Fruit fly (Drosophila melanogaster): Measurements from ENCODE around the gene PolE1.

PolE1 gene

DNA sequence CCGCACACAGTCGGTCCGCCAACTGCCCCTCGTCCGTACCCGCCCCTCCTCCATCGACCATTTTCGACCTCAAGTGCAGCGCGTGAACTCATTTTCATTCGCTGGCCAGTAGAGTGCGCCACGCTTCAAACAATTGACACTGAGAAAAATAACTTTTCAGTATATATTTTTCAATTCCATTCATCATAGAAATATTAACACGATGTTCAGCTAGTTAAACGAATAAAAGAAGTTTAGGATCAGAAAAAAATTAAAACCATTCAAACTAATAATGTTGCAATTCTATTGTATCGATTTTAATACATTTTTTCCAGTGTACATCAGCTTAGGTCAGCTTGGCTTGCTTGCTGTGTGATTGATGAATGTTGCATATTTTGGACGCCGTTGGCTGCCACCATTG, 39.0 kb downstream of the PolE1 start (continued):
- TF ChIP-seq Blimp-1 (GFP tag; optimal IDR thresholded peaks at IDR 0.05) (peak; percentile 69), Hand (GFP tag; optimal IDR thresholded peaks at IDR 0.05) (no peak), CG15073 (GFP tag; optimal IDR thresholded peaks at IDR 0.05) (no peak), Abd-B (GFP tag; optimal IDR thresholded peaks at IDR 0.05) (peak; percentile 6), insv (GFP tag; optimal IDR thresholded peaks at IDR 0.05) (no peak), NC2β (GFP tag; optimal IDR thresholded peaks at IDR 0.05) (no peak), CG9817 (tag; optimal IDR thresholded peaks at IDR 0.05) (peak; percentile 4), Dek (tag; optimal IDR thresholded peaks at IDR 0.05) (peak; percentile 9), Stat92E (GFP tag; optimal IDR thresholded peaks at IDR 0.05) (no peak), CG6689 (GFP tag; IDR thresholded peaks at IDR 0.05) (0 out of 2 replicates have a peak, but pooled peaks have one; percentile 28), CG6254 (GFP tag; optimal IDR thresholded peaks at IDR 0.05) (peak; percentile 28), pan (optimal IDR thresholded peaks at IDR 0.05) (no peak), pan (GFP tag; optimal IDR thresholded peaks at IDR 0.05 in 1 of 2, IDR thresholded peaks at IDR 0.05 in 1 of 2) (peak in 1 of 2 experiments; percentile 13), CG34376 (GFP tag; optimal IDR thresholded peaks at IDR 0.05) (no peak), CG4424 (GFP tag; optimal IDR thresholded peaks at IDR 0.05) (peak; percentile 32), CG7556 (GFP tag; optimal IDR thresholded peaks at IDR 0.05) (peak; percentile 32), CG2202 (tag; optimal IDR thresholded peaks at IDR 0.05) (no peak), trh (GFP tag; optimal IDR thresholded peaks at IDR 0.05) (no peak), CG31441 (GFP tag; IDR thresholded peaks at IDR 0.05) (peak; percentile 46), CTCF (GFP tag; optimal IDR thresholded peaks at IDR 0.05) (peak; percentile 68), zfh1 (GFP tag; IDR thresholded peaks at IDR 0.05) (peak; percentile 17; the same call in 1 of the 3 replicates), phol (tag; optimal IDR thresholded peaks at IDR 0.05) (peak; percentile 74), eve (GFP tag; optimal IDR thresholded peaks at IDR 0.05) (peak in 1 of 2 experiments; percentile 64), unpg (GFP tag; optimal IDR thresholded peaks at IDR 0.05) (peak; percentile 74), Eip74EF (GFP tag; optimal IDR thresholded peaks at IDR 0.05) (peak in 1 of 2 experiments; percentile 39), CG15479 (GFP tag; optimal IDR thresholded peaks at IDR 0.05) (no peak), ems (GFP tag; optimal IDR thresholded peaks at IDR 0.05) (no peak), Hmr (GFP tag; optimal IDR thresholded peaks at IDR 0.05) (no peak), bsh (GFP tag; optimal IDR thresholded peaks at IDR 0.05) (peak in 1 of 2 experiments; percentile 73), en (GFP tag; optimal IDR thresholded peaks at IDR 0.05) (no peak), CG13424 (tag; optimal IDR thresholded peaks at IDR 0.05) (peak; percentile 49), Mrtf (GFP tag; IDR thresholded peaks at IDR 0.05) (no peak), sna (GFP tag; IDR thresholded peaks at IDR 0.05; ENCODE audit: partially characterized antibody) (no peak), kay (GFP tag; optimal IDR thresholded peaks at IDR 0.05) (no peak), CoRest (tag; optimal IDR thresholded peaks at IDR 0.05) (peak; percentile 40), pzg (GFP tag; optimal IDR thresholded peaks at IDR 0.05) (no peak), kah (GFP tag; optimal IDR thresholded peaks at IDR 0.05) (no peak), Sox100B (GFP tag; optimal IDR thresholded peaks at IDR 0.05) (peak; percentile 42), CG11695 (GFP tag; IDR thresholded peaks at IDR 0.05) (no peak), lmd (GFP tag; IDR thresholded peaks at IDR 0.05) (peak; percentile 29; the same call in 1 of the 2 replicates), CG4820 (GFP tag; optimal IDR thresholded peaks at IDR 0.05) (peak; percentile 60), CG5180 (GFP tag; optimal IDR thresholded peaks at IDR 0.05) (peak; percentile 7), pum (GFP tag; optimal IDR thresholded peaks at IDR 0.05) (peak; percentile 46), hbn (GFP tag; IDR thresholded peaks at IDR 0.05; ENCODE audit: partially characterized antibody) (no peak), CG8924 (tag; optimal IDR thresholded peaks at IDR 0.05) (peak; percentile 32), CG14441 (GFP tag; IDR thresholded peaks at IDR 0.05) (0 out of 2 replicates have a peak, but pooled peaks have one; percentile 36), CG30431 (GFP tag; optimal IDR thresholded peaks at IDR 0.05) (peak; percentile 2), CG2712 (tag; optimal IDR thresholded peaks at IDR 0.05) (peak; percentile 51), gcm (GFP tag; optimal IDR thresholded peaks at IDR 0.05) (peak; percentile 48), CG8388 (GFP tag; optimal IDR thresholded peaks at IDR 0.05) (peak; percentile 65)
